Fruit fly (Drosophila melanogaster): ENCODE results near the gene betaCOP.

Gene betaCOP

DNA sequence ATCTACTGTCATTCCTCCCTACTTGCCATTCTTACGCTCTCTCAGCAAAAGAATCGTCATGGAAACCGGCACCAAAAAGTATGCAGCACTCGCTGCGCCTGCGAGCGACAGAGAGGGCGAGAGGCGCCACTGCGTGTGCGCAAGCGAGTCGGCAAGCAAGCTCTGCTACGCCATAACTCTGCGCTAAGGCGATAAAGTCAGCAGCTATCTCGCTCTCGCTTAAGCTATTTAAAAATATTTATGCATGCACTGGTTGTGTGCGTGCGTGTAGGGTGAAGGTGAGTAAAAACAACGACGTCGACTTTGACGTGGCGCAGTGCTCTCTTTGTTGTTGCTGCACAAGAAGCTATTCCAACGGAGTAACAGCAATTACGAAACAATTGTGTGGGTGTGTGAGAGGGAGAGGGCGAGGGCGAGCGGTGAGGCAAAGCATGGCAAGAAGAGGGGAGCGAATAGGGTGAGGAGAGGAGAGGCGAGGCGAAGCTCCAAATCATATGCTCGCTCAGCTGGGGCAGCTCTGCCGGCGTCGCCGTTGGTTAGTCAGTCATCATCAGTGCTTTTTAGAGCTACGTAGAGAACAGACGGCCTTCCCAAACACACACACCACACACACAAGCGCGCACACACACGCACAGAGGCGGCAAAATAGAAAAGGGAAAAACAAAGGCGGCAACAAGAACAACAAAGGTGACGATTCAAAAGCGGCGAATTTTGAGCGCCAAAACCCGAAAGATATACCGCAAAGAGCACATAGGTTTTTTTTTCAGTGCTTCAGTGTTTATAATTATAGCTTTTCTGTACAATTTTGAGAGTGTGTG, 18.8 kb downstream of the betaCOP start, which contains the start of gene CrebB (continued):
- TF ChIP-seq Lpt (GFP tag; optimal IDR thresholded peaks at IDR 0.05) (no peak), Stat92E (GFP tag; optimal IDR thresholded peaks at IDR 0.05) (no peak), CG18764 (GFP tag; optimal IDR thresholded peaks at IDR 0.05) (no peak), dpn (GFP tag; optimal IDR thresholded peaks at IDR 0.05) (peak; percentile 7 to 35), CG17385 (GFP tag; optimal IDR thresholded peaks at IDR 0.05) (no peak), Optix (GFP tag; IDR thresholded peaks at IDR 0.05) (0 out of 3 replicates have a peak, but pooled peaks have one; percentile 23), CG2875 (GFP tag; optimal IDR thresholded peaks at IDR 0.05) (peak; percentile 12), nmo (GFP tag; optimal IDR thresholded peaks at IDR 0.05) (peak; percentile 7), NC2β (GFP tag; optimal IDR thresholded peaks at IDR 0.05) (no peak), ro (GFP tag; IDR thresholded peaks at IDR 0.05) (no peak), CG17568 (GFP tag; optimal IDR thresholded peaks at IDR 0.05) (peak; percentile 0), Chrac-16 (GFP tag; optimal IDR thresholded peaks at IDR 0.05) (peak; percentile 1), dmrt11E (tag; optimal IDR thresholded peaks at IDR 0.05) (no peak), CG18599 (GFP tag; optimal IDR thresholded peaks at IDR 0.05) (peak; percentile 63), Dip3 (GFP tag; optimal IDR thresholded peaks at IDR 0.05) (peak; percentile 41), CG7839 (tag; optimal IDR thresholded peaks at IDR 0.05) (peak; percentile 34), wek (GFP tag; optimal IDR thresholded peaks at IDR 0.05) (no peak), Blimp-1 (GFP tag; optimal IDR thresholded peaks at IDR 0.05) (no peak), onecut (GFP tag; IDR thresholded peaks at IDR 0.05) (0 out of 2 replicates have a peak, but pooled peaks have one; percentile 4), CG12659 (GFP tag; optimal IDR thresholded peaks at IDR 0.05) (peak; percentile 22), abd-A (tag; optimal IDR thresholded peaks at IDR 0.05) (peak; percentile 98), lilli (GFP tag; optimal IDR thresholded peaks at IDR 0.05) (peak; percentile 34), CG4282 (GFP tag; optimal IDR thresholded peaks at IDR 0.05) (peak; percentile 7), CG15514 (GFP tag; optimal IDR thresholded peaks at IDR 0.05) (peak; percentile 0), knrl (GFP tag; IDR thresholded peaks at IDR 0.05; ENCODE audit: partially characterized antibody) (no peak; the same call in 2 of the 3 replicates), CG3726 (GFP tag; IDR thresholded peaks at IDR 0.05) (0 out of 3 replicates have a peak, but pooled peaks have one; percentile 9), CG4707 (GFP tag; optimal IDR thresholded peaks at IDR 0.05) (no peak), Hey (tag; optimal IDR thresholded peaks at IDR 0.05) (no peak), Ptx1 (GFP tag; IDR thresholded peaks at IDR 0.05) (peak; percentile 47), gro (GFP tag; optimal IDR thresholded peaks at IDR 0.05) (peak; percentile 65), Aef1 (GFP tag; IDR thresholded peaks at IDR 0.05) (peak; percentile 75), unc-4 (GFP tag; IDR thresholded peaks at IDR 0.05; ENCODE audit: partially characterized antibody) (no peak), bigmax (GFP tag; optimal IDR thresholded peaks at IDR 0.05) (no peak), MTF-1 (GFP tag; optimal IDR thresholded peaks at IDR 0.05; ENCODE audit: borderline replicate concordance) (peak; percentile 36), CG7786 (GFP tag; optimal IDR thresholded peaks at IDR 0.05) (peak; percentile 39), MBD-R2 (GFP tag; IDR thresholded peaks at IDR 0.05) (peak; percentile 10; the same call in 1 of the 2 replicates), sna (GFP tag; IDR thresholded peaks at IDR 0.05; ENCODE audit: partially characterized antibody) (peak; percentile 39; the same call in 1 of the 2 replicates), Dfd (GFP tag; optimal IDR thresholded peaks at IDR 0.05) (no peak), crc (GFP tag; optimal IDR thresholded peaks at IDR 0.05) (no peak), ase (GFP tag; IDR thresholded peaks at IDR 0.05) (no peak), CG16779 (GFP tag; IDR thresholded peaks at IDR 0.05) (no peak), Six4 (GFP tag; optimal IDR thresholded peaks at IDR 0.05) (no peak), Trl (optimal IDR thresholded peaks at IDR 0.05) (peak; percentile 51 to 80), Trl (GFP tag; optimal IDR thresholded peaks at IDR 0.05) (peak; percentile 7), Dref (GFP tag; IDR thresholded peaks at IDR 0.05) (no peak), CG6689 (GFP tag; IDR thresholded peaks at IDR 0.05) (peak; percentile 69), gem (tag; optimal IDR thresholded peaks at IDR 0.05) (peak; percentile 30), CG6175 (GFP tag; IDR thresholded peaks at IDR 0.05) (peak; percentile 22; the same call in 1 of the 3 replicates)
